Fruit fly (Drosophila melanogaster) whole organism, pupa: ENCODE data around the gene CG3281.

Experiments
- CG10348 ChIP-seq: fragments of 200-800 bp; sonication (Bioruptor generic); IDR thresholded peaks from 2 replicates; pipeline ENCODE4 v1.3.6; 2022; ENCODE audit warnings: missing biosample characterization, missing genetic modification characterization
- CG12605 ChIP-seq: fragments of 200-800 bp; sonication (Bioruptor generic); IDR thresholded peaks from 2 replicates; pipeline ENCODE4 v1.3.6; 2022; ENCODE audit warnings: missing biosample characterization, missing genetic modification characterization
- CG17806 ChIP-seq: fragments of 200-800 bp; sonication (Bioruptor generic); optimal IDR thresholded peaks from 2 replicates; lab custom pipeline; 2018; ENCODE audit warnings: missing biosample characterization, mild to moderate bottlenecking, missing genetic modification characterization, moderate library complexity
- CG4496 ChIP-seq: fragments of 200-800 bp; sonication (Bioruptor generic); IDR thresholded peaks from 3 replicates; pipeline ENCODE4 v1.3.6; 2022; ENCODE audit warnings: missing biosample characterization, missing genetic modification characterization
- EcR ChIP-seq: fragments of 200-800 bp; sonication (Bioruptor generic); optimal IDR thresholded peaks from 3 replicates; lab custom pipeline; 2019; ENCODE audit warnings: missing biosample characterization, missing genetic modification characterization, mild to moderate bottlenecking, moderate library complexity, missing genetic modification reagents

- TF ChIP-seq EcR (GFP tag; lab: Kevin White, UChicago) (no peak), CG17806 (tag; lab: Kevin White, UChicago) (no peak), CG4496 (GFP tag; lab: Robert Waterston, UW) (no peak), CG12605 (GFP tag; lab: Robert Waterston, UW) (no peak), CG10348 (GFP tag; lab: Robert Waterston, UW) (no peak)
Observed at dm6 chr3R:11930962-11931361, 31.6 kb downstream of the CG3281 start, which contains the start of gene CG14731.
